Fruit fly (Drosophila melanogaster) whole organism: ENCODE data around the gene Syx7.

Source experiments
- EcR ChIP-seq, 2 experiments: fragments of >200 bp; optimal IDR thresholded peaks; 2 replicates each; lab custom pipeline; 2017; ENCODE audit warnings: missing biosample characterization in 2 of 2, missing genetic modification characterization in 2 of 2, missing genetic modification reagents in 2 of 2
- pan ChIP-seq: fragments of >200 bp; optimal IDR thresholded peaks from 2 replicates; lab custom pipeline; 2017
- psq ChIP-seq: fragments of >200 bp; optimal IDR thresholded peaks from 2 replicates; lab custom pipeline; 2017

DNA sequence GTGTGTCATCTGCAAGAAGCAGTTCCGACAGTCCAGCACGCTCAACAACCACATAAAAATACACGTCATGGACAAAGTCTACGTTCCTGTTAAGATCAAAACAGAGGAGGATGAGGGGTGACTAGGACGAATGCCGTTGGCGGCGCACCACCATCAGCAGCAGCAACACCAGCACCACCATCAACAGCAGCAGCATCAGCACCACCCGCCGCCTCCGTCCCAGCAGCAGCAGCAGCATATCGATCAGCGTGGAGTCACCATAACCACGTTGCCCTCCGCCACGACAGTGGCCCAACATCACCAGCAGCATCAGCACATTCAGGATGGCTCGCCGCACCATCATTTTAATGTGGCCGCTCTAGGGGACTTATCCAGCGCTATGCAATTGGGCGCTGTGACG is 9.5 kb upstream of the Syx7 start:
- TF ChIP-seq psq (lab: Kevin White, UChicago) (no peak), pan (no peak), EcR (GFP tag; optimal IDR thresholded peaks at IDR 0.05; lab: Kevin White, UChicago) (no peak)
